Fruit fly (Drosophila melanogaster): ENCODE data around the gene Fur1.

Fur1 gene

DNA sequence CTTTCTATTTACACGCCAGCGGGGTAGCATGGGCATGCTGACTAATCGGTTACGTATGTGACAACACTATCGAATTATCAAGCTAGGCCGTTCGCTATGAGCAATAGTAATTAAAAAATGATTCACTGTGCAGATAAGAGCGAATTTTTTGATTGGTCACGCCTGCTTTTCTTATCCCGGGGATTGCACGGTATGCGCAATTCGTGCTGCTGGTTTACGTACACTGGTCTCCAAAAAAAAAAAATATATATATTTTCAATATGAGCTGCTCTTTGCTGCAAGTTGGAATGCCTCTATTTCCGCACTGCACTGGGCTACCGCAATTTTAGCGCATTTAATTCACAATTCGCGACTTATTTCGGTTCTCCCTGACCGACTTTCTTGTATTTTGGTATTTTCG lies 17.5 kb upstream of the Fur1 start (continued):
- TF ChIP-seq kah (GFP tag; optimal IDR thresholded peaks at IDR 0.05), result no peak
- TF ChIP-seq CG10147 (GFP tag; optimal IDR thresholded peaks at IDR 0.05), result no peak
- no peak for TF ChIP-seq pita (GFP tag; optimal IDR thresholded peaks at IDR 0.05)
- TF ChIP-seq trh (GFP tag; optimal IDR thresholded peaks at IDR 0.05), result no peak
- TF ChIP-seq kni (GFP tag; optimal IDR thresholded peaks at IDR 0.05), result no peak
- no peak for TF ChIP-seq CG30020 (tag; optimal IDR thresholded peaks at IDR 0.05)
- peak; percentile 26; the same call in 1 of the 2 replicates for TF ChIP-seq ap (GFP tag; IDR thresholded peaks at IDR 0.05)
- no peak for TF ChIP-seq HmgZ (tag; optimal IDR thresholded peaks at IDR 0.05)
- no peak for TF ChIP-seq CG13624 (GFP tag; optimal IDR thresholded peaks at IDR 0.05)
- peak; percentile 44 for TF ChIP-seq CG18599 (GFP tag; optimal IDR thresholded peaks at IDR 0.05)
- no peak for TF ChIP-seq gsb (GFP tag; IDR thresholded peaks at IDR 0.05)
- peak; percentile 18; the same call in 1 of the 2 replicates for TF ChIP-seq Rfx (GFP tag; IDR thresholded peaks at IDR 0.05)
- no peak for TF ChIP-seq ssp (GFP tag; IDR thresholded peaks at IDR 0.05)
- TF ChIP-seq Dp (GFP tag; optimal IDR thresholded peaks at IDR 0.05), result no peak
- no peak for TF ChIP-seq CG8944 (GFP tag; optimal IDR thresholded peaks at IDR 0.05)
- no peak for TF ChIP-seq amos (GFP tag; IDR thresholded peaks at IDR 0.05; ENCODE audit: partially characterized antibody)
- TF ChIP-seq Antp (GFP tag; optimal IDR thresholded peaks at IDR 0.05), result no peak
- TF ChIP-seq h (optimal IDR thresholded peaks at IDR 0.05), result no peak
- TF ChIP-seq Bdp1 (GFP tag; optimal IDR thresholded peaks at IDR 0.05), result no peak
- no peak for TF ChIP-seq CG10959 (GFP tag; IDR thresholded peaks at IDR 0.05)
- TF ChIP-seq CG1603 (tag; optimal IDR thresholded peaks at IDR 0.05), result peak; percentile 59
- no peak for TF ChIP-seq chm (GFP tag; IDR thresholded peaks at IDR 0.05)
- TF ChIP-seq Trl (optimal IDR thresholded peaks at IDR 0.05), result no peak
- no peak for TF ChIP-seq Trl (GFP tag; optimal IDR thresholded peaks at IDR 0.05)
- no peak for TF ChIP-seq Dll (GFP tag; IDR thresholded peaks at IDR 0.05; ENCODE audit: partially characterized antibody)
- TF ChIP-seq CG8089 (GFP tag; optimal IDR thresholded peaks at IDR 0.05), result peak; percentile 19
- no peak for TF ChIP-seq CG2202 (tag; optimal IDR thresholded peaks at IDR 0.05)
- no peak for TF ChIP-seq Mrtf (GFP tag; IDR thresholded peaks at IDR 0.05)
- no peak for TF ChIP-seq tup (GFP tag; optimal IDR thresholded peaks at IDR 0.05)
- TF ChIP-seq CG11398 (GFP tag; optimal IDR thresholded peaks at IDR 0.05), result no peak
- TF ChIP-seq slou (GFP tag; optimal IDR thresholded peaks at IDR 0.05), result no peak
- TF ChIP-seq CG16779 (GFP tag; IDR thresholded peaks at IDR 0.05), result no peak
- TF ChIP-seq Lpt (GFP tag; optimal IDR thresholded peaks at IDR 0.05), result no peak
- TF ChIP-seq dati (GFP tag; IDR thresholded peaks at IDR 0.05), result no peak
- TF ChIP-seq CG18619 (GFP tag; optimal IDR thresholded peaks at IDR 0.05), result no peak
- TF ChIP-seq CG12769 (tag; optimal IDR thresholded peaks at IDR 0.05), result no peak
- no peak for TF ChIP-seq Chrac-16 (GFP tag; optimal IDR thresholded peaks at IDR 0.05)
- TF ChIP-seq CG17912 (GFP tag; optimal IDR thresholded peaks at IDR 0.05), result no peak
- no peak for TF ChIP-seq danr (GFP tag; IDR thresholded peaks at IDR 0.05)
- no peak for TF ChIP-seq eve (GFP tag; optimal IDR thresholded peaks at IDR 0.05)
- no peak for TF ChIP-seq dan (GFP tag; IDR thresholded peaks at IDR 0.05)
- TF ChIP-seq NC2α (GFP tag; optimal IDR thresholded peaks at IDR 0.05), result no peak
- TF ChIP-seq CG13894 (tag; optimal IDR thresholded peaks at IDR 0.05), result no peak
- peak; percentile 14 for TF ChIP-seq Xbp1 (GFP tag; optimal IDR thresholded peaks at IDR 0.05)
- TF ChIP-seq scrt (GFP tag; optimal IDR thresholded peaks at IDR 0.05), result peak; percentile 3
- peak; percentile 17 for TF ChIP-seq CG11723 (GFP tag; optimal IDR thresholded peaks at IDR 0.05)
- no peak for TF ChIP-seq CG4730 (GFP tag; IDR thresholded peaks at IDR 0.05)
- no peak for TF ChIP-seq sens-2 (GFP tag; IDR thresholded peaks at IDR 0.05)
- TF ChIP-seq Elba2 (GFP tag; optimal IDR thresholded peaks at IDR 0.05), result no peak
- no peak for TF ChIP-seq al (GFP tag; IDR thresholded peaks at IDR 0.05)
- TF ChIP-seq Neu2 (GFP tag; optimal IDR thresholded peaks at IDR 0.05; ENCODE audit: borderline replicate concordance), result no peak
- peak; percentile 23 for TF ChIP-seq ab (GFP tag; optimal IDR thresholded peaks at IDR 0.05)
- TF ChIP-seq CG6175 (GFP tag; IDR thresholded peaks at IDR 0.05), result no peak
- no peak for TF ChIP-seq Tbp (GFP tag; optimal IDR thresholded peaks at IDR 0.05)
